Fruit fly (Drosophila melanogaster): ENCODE results near the gene trbl.

dm6 chr3L:20405971-20406948, 4.9 kb upstream of the trbl start:
- TF ChIP-seq CG8159 (tag; optimal IDR thresholded peaks at IDR 0.05) (no peak), CG12605 (GFP tag; IDR thresholded peaks at IDR 0.05) (no peak)
